Fruit fly (Drosophila melanogaster): ENCODE measurements around the gene Mst85C.

Mst85C gene

DNA sequence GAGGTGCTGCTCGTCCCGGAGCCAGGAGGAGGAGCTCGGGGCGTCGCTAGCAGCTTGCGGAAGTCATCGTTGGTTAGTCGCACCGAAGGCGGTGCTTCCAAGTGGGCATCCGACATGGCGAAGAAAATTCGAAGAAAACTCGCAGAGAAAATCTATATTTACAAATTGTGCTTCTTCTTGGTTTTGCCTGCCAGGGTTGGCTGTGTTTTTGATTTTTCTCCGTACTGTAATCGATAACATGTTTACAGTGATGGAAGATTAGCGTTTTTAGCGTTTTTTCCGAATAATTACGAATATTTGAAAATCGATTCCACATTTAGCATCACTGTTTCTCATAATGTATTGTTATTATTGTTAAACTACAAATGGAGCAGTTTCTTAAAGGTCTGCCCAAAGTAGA is 16.4 kb downstream of the Mst85C start, which contains the start of the genes beag and Ada:
Gene beag, minus strand, starts transcription at position 205 of the 400 bp plus-strand sequence.
Gene Ada, plus strand, starts transcription at position 310 of the 400 bp plus-strand sequence.
- TF ChIP-seq CG9705 (GFP tag; optimal IDR thresholded peaks at IDR 0.05) (peak; percentile 29), GATAd (GFP tag; optimal IDR thresholded peaks at IDR 0.05) (no peak), woc (GFP tag; optimal IDR thresholded peaks at IDR 0.05) (no peak), Hr78 (GFP tag; optimal IDR thresholded peaks at IDR 0.05) (no peak), CrebA (GFP tag; optimal IDR thresholded peaks at IDR 0.05; ENCODE audit: borderline replicate concordance) (no peak), CG32264 (GFP tag; optimal IDR thresholded peaks at IDR 0.05) (no peak), dmrt93B (GFP tag; optimal IDR thresholded peaks at IDR 0.05) (no peak), pan (optimal IDR thresholded peaks at IDR 0.05) (no peak), Rel (GFP tag; optimal IDR thresholded peaks at IDR 0.05) (no peak), Rel (tag; optimal IDR thresholded peaks at IDR 0.05) (no peak), foxo (GFP tag; optimal IDR thresholded peaks at IDR 0.05) (peak in 1 of 2 experiments; percentile 42), sv (GFP tag; optimal IDR thresholded peaks at IDR 0.05) (peak; percentile 8), Vsx2 (GFP tag; optimal IDR thresholded peaks at IDR 0.05; ENCODE audit: partially characterized antibody) (no peak), sage (GFP tag; optimal IDR thresholded peaks at IDR 0.05) (no peak), rgr (GFP tag; optimal IDR thresholded peaks at IDR 0.05) (no peak), ey (GFP tag; optimal IDR thresholded peaks at IDR 0.05) (no peak), Dif (GFP tag; optimal IDR thresholded peaks at IDR 0.05; ENCODE audit: partially characterized antibody) (no peak), tai (GFP tag; optimal IDR thresholded peaks at IDR 0.05) (no peak), h (GFP tag; optimal IDR thresholded peaks at IDR 0.05) (no peak), dl (GFP tag; optimal IDR thresholded peaks at IDR 0.05; ENCODE audit: insufficient read depth in 1 of 2, partially characterized antibody in 2 of 2) (no peak), Sp1 (GFP tag; optimal IDR thresholded peaks at IDR 0.05) (peak; percentile 15), Myc (optimal IDR thresholded peaks at IDR 0.05) (peak; percentile 89), OdsH (GFP tag; optimal IDR thresholded peaks at IDR 0.05) (no peak), Dfd (GFP tag; optimal IDR thresholded peaks at IDR 0.05) (no peak), lola (GFP tag; optimal IDR thresholded peaks at IDR 0.05) (no peak), fru (GFP tag; optimal IDR thresholded peaks at IDR 0.05) (no peak), HLH106 (tag; optimal IDR thresholded peaks at IDR 0.05) (peak; percentile 31)

DNA sequence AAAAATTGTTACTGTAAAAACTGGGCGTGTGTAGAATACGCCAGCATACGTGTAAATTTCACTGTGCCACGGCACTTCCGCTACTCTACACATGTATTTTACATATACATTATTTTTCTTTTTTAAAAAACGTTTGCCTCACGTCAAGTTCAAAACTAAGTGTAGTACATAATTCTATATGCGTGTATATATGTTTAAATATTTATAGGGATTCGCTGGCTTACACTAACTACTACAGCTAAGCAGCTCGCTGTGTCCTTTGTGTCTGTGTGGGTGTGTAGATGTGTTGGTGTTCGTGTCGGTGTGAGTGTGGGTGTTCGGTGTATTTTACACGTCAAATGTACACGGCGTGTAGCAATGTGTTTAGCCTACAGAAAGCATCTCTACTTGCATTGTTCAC is 20.0 kb downstream of the Mst85C start:
- TF ChIP-seq OdsH (GFP tag; optimal IDR thresholded peaks at IDR 0.05) (no peak), Hr83 (GFP tag; optimal IDR thresholded peaks at IDR 0.05; ENCODE audit: poor library complexity, severe bottlenecking) (no peak)

DNA sequence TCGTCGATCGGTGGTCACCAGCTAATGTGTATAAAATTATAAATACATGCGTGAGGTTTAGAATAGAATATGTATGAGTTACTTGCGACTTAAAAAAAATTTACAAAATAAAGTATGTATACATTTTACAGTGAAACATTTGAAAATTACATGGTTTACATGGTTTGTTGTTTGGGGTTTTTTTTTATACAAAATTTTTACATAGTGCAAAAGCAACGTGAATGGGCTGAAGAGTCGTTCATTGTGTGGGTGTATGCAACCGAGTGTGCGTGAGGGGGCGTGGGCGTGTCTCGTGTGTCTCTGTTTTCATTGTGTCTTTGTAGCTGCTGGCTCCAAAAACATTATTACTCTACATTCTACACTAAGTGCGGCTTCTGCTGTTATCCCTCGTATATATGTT is 21.4 kb downstream of the Mst85C start:
- TF ChIP-seq rgr (GFP tag; optimal IDR thresholded peaks at IDR 0.05) (no peak), h (GFP tag; optimal IDR thresholded peaks at IDR 0.05) (no peak), Myc (optimal IDR thresholded peaks at IDR 0.05) (no peak), sage (GFP tag; optimal IDR thresholded peaks at IDR 0.05) (no peak), brk (GFP tag; optimal IDR thresholded peaks at IDR 0.05) (no peak), dsf (GFP tag; optimal IDR thresholded peaks at IDR 0.05; ENCODE audit: borderline replicate concordance) (no peak)

DNA sequence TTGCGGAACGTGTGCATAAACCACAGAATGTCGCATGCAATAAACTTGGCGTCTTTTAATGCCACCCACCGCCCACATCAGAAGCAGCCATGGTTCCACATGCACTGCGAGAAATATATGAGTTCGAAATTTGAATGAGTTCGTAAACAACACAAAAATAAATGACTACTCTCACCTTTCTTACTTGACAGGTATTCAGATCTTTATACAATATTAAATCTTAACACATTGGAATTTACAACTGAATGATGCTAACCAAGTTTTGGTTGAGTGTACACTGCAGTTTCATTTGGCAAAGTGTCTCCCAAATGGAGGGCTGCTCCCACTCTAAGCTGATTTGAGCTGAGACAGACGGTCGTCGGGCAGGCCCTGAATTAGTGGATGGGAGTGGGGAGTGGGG is 26.5 kb downstream of the Mst85C start:
- TF ChIP-seq usp (GFP tag; optimal IDR thresholded peaks at IDR 0.05) (no peak), Hnf4 (GFP tag; optimal IDR thresholded peaks at IDR 0.05) (peak; percentile 11), GATAd (GFP tag; optimal IDR thresholded peaks at IDR 0.05) (no peak), foxo (GFP tag; optimal IDR thresholded peaks at IDR 0.05) (peak in 1 of 2 experiments; percentile 23), fru (GFP tag; optimal IDR thresholded peaks at IDR 0.05) (peak; percentile 40), h (GFP tag; optimal IDR thresholded peaks at IDR 0.05) (peak; percentile 25), ey (GFP tag; optimal IDR thresholded peaks at IDR 0.05) (peak; percentile 42), br (GFP tag; optimal IDR thresholded peaks at IDR 0.05) (peak; percentile 27), rgr (GFP tag; optimal IDR thresholded peaks at IDR 0.05) (peak; percentile 35), Jra (GFP tag; optimal IDR thresholded peaks at IDR 0.05) (no peak), OdsH (GFP tag; optimal IDR thresholded peaks at IDR 0.05) (peak; percentile 21), Sp1 (GFP tag; optimal IDR thresholded peaks at IDR 0.05) (peak; percentile 33), HLH106 (tag; optimal IDR thresholded peaks at IDR 0.05) (peak; percentile 36)

Measured in whole organism, wandering third instar larva.